Fruit fly (Drosophila melanogaster) whole organism, embryonic: ENCODE results near the gene CG44476.

Experiments
- B-H1 ChIP-seq: fragments of 200-800 bp; sonication (Bioruptor generic); IDR thresholded peaks from 3 replicates; pipeline ENCODE4 v1.3.6; 2022; ENCODE audit warnings: missing biosample characterization, missing genetic modification characterization
- CG10209 ChIP-seq: fragments of 200-800 bp; sonication (Bioruptor generic); optimal IDR thresholded peaks from 3 replicates; lab custom pipeline; 2017; ENCODE audit warnings: missing biosample characterization, mild to moderate bottlenecking, missing genetic modification characterization, missing genetic modification reagents
- CG10565 ChIP-seq: fragments of 200-800 bp; sonication (Bioruptor generic); optimal IDR thresholded peaks from 3 replicates; lab custom pipeline; 2016; ENCODE audit warnings: missing biosample characterization, mild to moderate bottlenecking, missing genetic modification characterization
- CG12391 ChIP-seq: fragments of 200-800 bp; sonication (Bioruptor generic); optimal IDR thresholded peaks from 3 replicates; lab custom pipeline; 2018; ENCODE audit warnings: missing biosample characterization, mild to moderate bottlenecking, missing genetic modification characterization, moderate library complexity
- CG15479 ChIP-seq: fragments of 200-800 bp; sonication (Bioruptor generic); optimal IDR thresholded peaks from 3 replicates; lab custom pipeline; 2019; ENCODE audit warnings: missing biosample characterization, mild to moderate bottlenecking, missing genetic modification characterization, moderate library complexity
- CG17802 ChIP-seq: fragments of 200-800 bp; sonication (Bioruptor generic); optimal IDR thresholded peaks from 2 replicates; lab custom pipeline; 2018; ENCODE audit warnings: missing biosample characterization, mild to moderate bottlenecking, missing genetic modification characterization, moderate library complexity
- CG30020 ChIP-seq: fragments of 200-800 bp; optimal IDR thresholded peaks from 2 replicates; lab custom pipeline; 2019; ENCODE audit warnings: missing biosample characterization, mild to moderate bottlenecking, missing genetic modification characterization, moderate library complexity
- CG30431 ChIP-seq: fragments of 200-800 bp; sonication (Bioruptor generic); optimal IDR thresholded peaks from 2 replicates; lab custom pipeline; 2017; ENCODE audit warnings: missing biosample characterization, missing genetic modification characterization
- CG33557 ChIP-seq: fragments of 200-800 bp; sonication (Bioruptor generic); optimal IDR thresholded peaks from 2 replicates; lab custom pipeline; 2019; ENCODE audit warnings: missing biosample characterization, mild to moderate bottlenecking, missing genetic modification characterization, moderate library complexity
- CG3995 ChIP-seq: fragments of 200-800 bp; sonication (Bioruptor generic); optimal IDR thresholded peaks from 3 replicates; lab custom pipeline; 2016; ENCODE audit warnings: missing biosample characterization, missing genetic modification characterization
- CG4730 ChIP-seq: fragments of 200-800 bp; sonication (Bioruptor generic); IDR thresholded peaks from 2 replicates; pipeline ENCODE4 v1.3.6; 2022; ENCODE audit warnings: missing biosample characterization, missing genetic modification characterization
- CG5245 ChIP-seq: fragments of 200-800 bp; sonication (Bioruptor generic); optimal IDR thresholded peaks from 3 replicates; lab custom pipeline; 2016; ENCODE audit warnings: missing biosample characterization, missing genetic modification characterization
- CG6175 ChIP-seq: fragments of 200-800 bp; sonication (Bioruptor generic); IDR thresholded peaks from 3 replicates; pipeline ENCODE4 v1.3.6; 2022; ENCODE audit warnings: missing biosample characterization, missing genetic modification characterization
- CG7963 ChIP-seq: fragments of 200-800 bp; sonication (Bioruptor generic); IDR thresholded peaks from 3 replicates; pipeline ENCODE4 v1.3.6; 2022; ENCODE audit warnings: missing biosample characterization, missing genetic modification characterization; ENCODE audit not compliant: partially characterized antibody
- CG8944 ChIP-seq: fragments of 200-800 bp; sonication (Bioruptor generic); optimal IDR thresholded peaks from 3 replicates; lab custom pipeline; 2016; ENCODE audit warnings: missing biosample characterization, missing genetic modification characterization
- CTCF ChIP-seq: fragments of 200-800 bp; sonication (Bioruptor generic); optimal IDR thresholded peaks from 2 replicates; lab custom pipeline; 2017; ENCODE audit warnings: missing biosample characterization, mild to moderate bottlenecking, missing genetic modification characterization, moderate library complexity
- Camta ChIP-seq: fragments of 200-800 bp; sonication (Bioruptor generic); optimal IDR thresholded peaks from 2 replicates; lab custom pipeline; 2016; ENCODE audit warnings: missing biosample characterization, missing genetic modification characterization
- D19B ChIP-seq: fragments of 200-800 bp; sonication (Bioruptor generic); optimal IDR thresholded peaks from 2 replicates; lab custom pipeline; 2017; ENCODE audit warnings: missing biosample characterization, mild to moderate bottlenecking, missing genetic modification characterization
- Dbx ChIP-seq: fragments of 200-800 bp; sonication (Bioruptor generic); IDR thresholded peaks from 3 replicates; pipeline ENCODE4 v1.3.6; 2022; ENCODE audit warnings: missing biosample characterization, missing genetic modification characterization
- Gug ChIP-seq: fragments of 200-800 bp; sonication (Bioruptor generic); IDR thresholded peaks from 4 replicates; pipeline ENCODE4 v1.3.6; 2022; ENCODE audit warnings: missing biosample characterization, missing genetic modification characterization
- H15 ChIP-seq: fragments of 200-800 bp; sonication (Bioruptor generic); IDR thresholded peaks from 3 replicates; pipeline ENCODE4 v1.3.6; 2022; ENCODE audit warnings: missing biosample characterization, missing genetic modification characterization
- H2.0 ChIP-seq: fragments of 200-800 bp; sonication (Bioruptor generic); IDR thresholded peaks from 2 replicates; pipeline ENCODE4 v1.3.6; 2022; ENCODE audit warnings: missing biosample characterization, missing genetic modification characterization
- HmgD ChIP-seq: fragments of 200-800 bp; sonication (Bioruptor generic); optimal IDR thresholded peaks from 3 replicates; lab custom pipeline; 2016; ENCODE audit warnings: missing biosample characterization, missing genetic modification characterization
- HmgZ ChIP-seq: fragments of 200-800 bp; sonication (Bioruptor generic); optimal IDR thresholded peaks from 2 replicates; lab custom pipeline; 2018; ENCODE audit warnings: missing biosample characterization, mild to moderate bottlenecking, missing genetic modification characterization
- Hmx ChIP-seq: fragments of 200-800 bp; sonication (Bioruptor generic); optimal IDR thresholded peaks from 2 replicates; lab custom pipeline; 2016; ENCODE audit warnings: missing biosample characterization, missing genetic modification characterization
- Hsf ChIP-seq: fragments of 200-800 bp; sonication (Bioruptor generic); optimal IDR thresholded peaks from 3 replicates; lab custom pipeline; 2016; ENCODE audit warnings: missing biosample characterization, missing genetic modification characterization
- NC2β ChIP-seq: fragments of 200-800 bp; sonication (Bioruptor generic); optimal IDR thresholded peaks from 2 replicates; lab custom pipeline; 2016; ENCODE audit warnings: missing biosample characterization, missing genetic modification characterization
- Nf-YB ChIP-seq: fragments of 200-800 bp; sonication (Bioruptor generic); optimal IDR thresholded peaks from 3 replicates; lab custom pipeline; 2019; ENCODE audit warnings: missing biosample characterization, mild to moderate bottlenecking, missing genetic modification characterization, moderate library complexity
- Nf-YC ChIP-seq: fragments of 200-800 bp; optimal IDR thresholded peaks from 3 replicates; lab custom pipeline; 2019; ENCODE audit warnings: missing biosample characterization, mild to moderate bottlenecking, missing genetic modification characterization, moderate library complexity
- Oli ChIP-seq: fragments of 200-800 bp; sonication (Bioruptor generic); optimal IDR thresholded peaks from 2 replicates; lab custom pipeline; 2018; ENCODE audit warnings: missing biosample characterization, mild to moderate bottlenecking, missing genetic modification characterization, moderate library complexity
- Xbp1 ChIP-seq: fragments of 200-800 bp; sonication (Bioruptor generic); optimal IDR thresholded peaks from 3 replicates; lab custom pipeline; 2016; ENCODE audit warnings: missing biosample characterization, mild to moderate bottlenecking, missing genetic modification characterization
- Xrp1 ChIP-seq: fragments of 200-800 bp; sonication (Bioruptor generic); IDR thresholded peaks from 2 replicates; pipeline ENCODE4 v1.3.6; 2022; ENCODE audit warnings: missing biosample characterization, missing genetic modification characterization
- ap ChIP-seq: fragments of 200-800 bp; sonication (Bioruptor generic); IDR thresholded peaks from 2 replicates; pipeline ENCODE4 v1.3.6; 2022; ENCODE audit warnings: missing biosample characterization, missing genetic modification characterization
- bcd ChIP-seq: fragments of 200-800 bp; sonication (Bioruptor generic); optimal IDR thresholded peaks from 2 replicates; lab custom pipeline; 2017; ENCODE audit warnings: missing biosample characterization, mild to moderate bottlenecking, missing genetic modification characterization
- dysf ChIP-seq: fragments of 200-800 bp; sonication (Bioruptor generic); IDR thresholded peaks from 3 replicates; pipeline ENCODE4 v1.3.6; 2022; ENCODE audit warnings: missing biosample characterization, missing genetic modification characterization
- ewg ChIP-seq: fragments of 200-800 bp; sonication (Bioruptor generic); optimal IDR thresholded peaks from 3 replicates; lab custom pipeline; 2017; ENCODE audit warnings: mild to moderate bottlenecking, missing biosample characterization, missing genetic modification reagents, missing genetic modification characterization
- exex ChIP-seq: fragments of 200-800 bp; sonication (Bioruptor generic); optimal IDR thresholded peaks from 4 replicates; lab custom pipeline; 2018; ENCODE audit warnings: missing biosample characterization, mild to moderate bottlenecking, missing genetic modification characterization, moderate library complexity
- eyg ChIP-seq: fragments of 200-800 bp; sonication (Bioruptor generic); optimal IDR thresholded peaks from 3 replicates; lab custom pipeline; 2016; ENCODE audit warnings: missing biosample characterization, missing genetic modification characterization
- h ChIP-seq: fragments of >200 bp; optimal IDR thresholded peaks from 2 replicates; lab custom pipeline; 2017
- ham ChIP-seq: fragments of 200-800 bp; sonication (Bioruptor generic); IDR thresholded peaks from 2 replicates; pipeline ENCODE4 v1.3.6; 2022; ENCODE audit warnings: missing biosample characterization, missing genetic modification characterization
- hth ChIP-seq: fragments of >200 bp; optimal IDR thresholded peaks from 2 replicates; lab custom pipeline; 2017; ENCODE audit warnings: inconsistent platforms
- mld ChIP-seq: fragments of 200-800 bp; sonication (Bioruptor generic); IDR thresholded peaks from 3 replicates; pipeline ENCODE4 v1.3.6; 2022; ENCODE audit warnings: missing biosample characterization, missing genetic modification characterization; ENCODE audit not compliant: partially characterized antibody
- ranshi ChIP-seq: fragments of 200-800 bp; sonication (Bioruptor generic); IDR thresholded peaks from 2 replicates; pipeline ENCODE4 v1.3.6; 2022; ENCODE audit warnings: missing biosample characterization, missing genetic modification characterization
- ro ChIP-seq: fragments of 200-800 bp; sonication (Bioruptor generic); IDR thresholded peaks from 2 replicates; pipeline ENCODE4 v1.3.6; 2022; ENCODE audit warnings: missing biosample characterization, missing genetic modification characterization
- sisA ChIP-seq: fragments of 200-800 bp; sonication (Bioruptor generic); IDR thresholded peaks from 2 replicates; pipeline ENCODE4 v1.3.6; 2022; ENCODE audit warnings: missing biosample characterization, missing genetic modification characterization
- ssp ChIP-seq: fragments of 200-800 bp; sonication (Bioruptor generic); IDR thresholded peaks from 2 replicates; pipeline ENCODE4 v1.3.6; 2022; ENCODE audit warnings: missing biosample characterization, missing genetic modification characterization
- trem ChIP-seq: fragments of 200-800 bp; optimal IDR thresholded peaks from 3 replicates; lab custom pipeline; 2019; ENCODE audit warnings: missing biosample characterization, mild to moderate bottlenecking, missing genetic modification characterization, moderate library complexity
- twi ChIP-seq: fragments of 200-800 bp; optimal IDR thresholded peaks from 2 replicates; lab custom pipeline; 2019; ENCODE audit warnings: missing biosample characterization, mild to moderate bottlenecking, missing genetic modification characterization, moderate library complexity
- tx ChIP-seq: fragments of 200-800 bp; sonication (Bioruptor generic); optimal IDR thresholded peaks from 2 replicates; lab custom pipeline; 2016; ENCODE audit warnings: missing biosample characterization, missing genetic modification characterization
- wdn ChIP-seq: fragments of 200-800 bp; sonication (Bioruptor generic); IDR thresholded peaks from 2 replicates; pipeline ENCODE4 v1.3.6; 2022; ENCODE audit warnings: missing biosample characterization, missing genetic modification characterization
- wor ChIP-seq: fragments of 200-800 bp; sonication (Bioruptor generic); IDR thresholded peaks from 2 replicates; pipeline ENCODE4 v1.3.6; 2022; ENCODE audit warnings: missing biosample characterization, missing genetic modification characterization

Gene CG44476

dm6 chr2L:18151134-18151825, 38.3 kb upstream of the CG44476 start (continued):
- TF ChIP-seq Xrp1 (GFP tag; lab: Robert Waterston, UW) (peak; percentile 50; the same call in 1 of the 2 replicates), NC2β (GFP tag; lab: Kevin White, UChicago) (no peak), wor (GFP tag; lab: Robert Waterston, UW) (no peak), Nf-YB (GFP tag; lab: Kevin White, UChicago) (peak; percentile 46), trem (no peak), B-H1 (GFP tag; lab: Robert Waterston, UW) (peak; percentile 38; the same call in 2 of the 3 replicates), CG4730 (peak; percentile 51; the same call in 1 of the 2 replicates), bcd (GFP tag; lab: Kevin White, UChicago) (peak; percentile 22), Hmx (GFP tag; lab: Kevin White, UChicago) (no peak), CG15479 (GFP tag; lab: Kevin White, UChicago) (peak; percentile 81), D19B (peak; percentile 17), CG30431 (GFP tag; lab: Kevin White, UChicago) (peak; percentile 38), CG3995 (peak; percentile 7), hth (no peak), CG8944 (peak; percentile 56), CG10565 (GFP tag; lab: Kevin White, UChicago) (no peak), Nf-YC (peak; percentile 46), CG17802 (tag; lab: Kevin White, UChicago) (no peak), CG12391 (tag; lab: Kevin White, UChicago) (no peak), ro (GFP tag; lab: Robert Waterston, UW) (0 out of 2 replicates have a peak, but pooled peaks have one; percentile 10), H2.0 (peak; percentile 58; the same call in 1 of the 2 replicates), CTCF (peak; percentile 16), CG10209 (GFP tag; lab: Kevin White, UChicago) (peak; percentile 47), CG33557 (GFP tag; lab: Kevin White, UChicago) (no peak), CG6175 (GFP tag; lab: Robert Waterston, UW) (peak; percentile 51; the same call in 1 of the 3 replicates), twi (tag; lab: Kevin White, UChicago) (peak; percentile 65), ap (0 out of 2 replicates have a peak, but pooled peaks have one; percentile 21), Xbp1 (GFP tag; lab: Kevin White, UChicago) (peak; percentile 46), Oli (tag; lab: Kevin White, UChicago) (peak; percentile 33), dysf (GFP tag; lab: Robert Waterston, UW) (peak; percentile 72; the same call in 2 of the 3 replicates), CG30020 (tag; lab: Kevin White, UChicago) (no peak), Gug (peak; percentile 93), HmgZ (tag; lab: Kevin White, UChicago) (peak; percentile 40), mld (GFP tag; lab: Robert Waterston, UW) (no peak), ssp (GFP tag; lab: Robert Waterston, UW) (peak; percentile 50), exex (tag; lab: Kevin White, UChicago) (no peak), HmgD (peak; percentile 82), CG7963 (GFP tag; lab: Robert Waterston, UW) (0 out of 3 replicates have a peak, but pooled peaks have one; percentile 16), ranshi (GFP tag; lab: Robert Waterston, UW) (peak; percentile 71; the same call in 1 of the 2 replicates), Hsf (GFP tag; lab: Kevin White, UChicago) (peak; percentile 70), eyg (GFP tag; lab: Kevin White, UChicago) (peak; percentile 28), tx (GFP tag; lab: Kevin White, UChicago) (peak; percentile 56), Dbx (peak; percentile 73), H15 (GFP tag; lab: Robert Waterston, UW) (peak; percentile 73; the same call in 1 of the 3 replicates), wdn (GFP tag; lab: Robert Waterston, UW) (peak; percentile 59), sisA (GFP tag; lab: Robert Waterston, UW) (peak; percentile 73), CG5245 (GFP tag; lab: Kevin White, UChicago) (peak; percentile 10), ham (GFP tag; lab: Robert Waterston, UW) (no peak), ewg (peak; percentile 34), Camta (GFP tag; lab: Kevin White, UChicago) (peak; percentile 32), h (lab: Kevin White, UChicago) (no peak)
